Worm (Caenorhabditis elegans): ENCODE measurements around the gene mre-11.

mre-11 gene

DNA sequence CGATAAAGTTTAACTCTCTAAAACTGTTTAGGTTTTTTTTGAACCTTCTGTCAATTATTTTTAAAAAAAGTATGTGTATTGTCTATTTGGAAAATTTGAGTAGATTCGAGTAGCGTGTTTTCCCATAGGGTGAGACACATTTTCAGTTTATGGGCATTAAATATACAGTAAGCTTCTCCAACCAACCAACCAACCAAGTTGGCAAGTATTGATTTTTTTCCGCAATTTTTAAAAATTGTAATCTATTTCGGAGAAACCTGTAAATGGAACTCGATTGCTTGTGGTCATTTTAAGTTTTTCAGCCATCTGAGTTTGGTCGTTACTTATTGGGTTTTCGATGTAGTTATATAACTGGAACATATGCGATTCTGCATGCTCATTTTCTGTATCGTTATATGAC is 8.4 kb upstream of the mre-11 start, which contains the start of gene srj-21:
TSS of gene srj-21 (plus strand) at position 301 of the 400 bp plus-strand sequence.
- TF ChIP-seq aly-1 (tag; optimal IDR thresholded peaks at IDR 0.05), result no peak
- TF ChIP-seq scrt-1 (GFP tag; IDR thresholded peaks at IDR 0.05), result no peak
- no peak for TF ChIP-seq pes-1 (GFP tag; IDR thresholded peaks at IDR 0.05)
- TF ChIP-seq ceh-13 (GFP tag; optimal IDR thresholded peaks at IDR 0.05), result no peak
- TF ChIP-seq sea-1 (GFP tag; conservative IDR thresholded peaks at IDR 0.05), result no peak
- TF ChIP-seq hmg-4 (GFP tag; optimal IDR thresholded peaks at IDR 0.05), result no peak
- TF ChIP-seq tbx-37 (GFP tag; conservative IDR thresholded peaks at IDR 0.05), result no peak
- no peak for TF ChIP-seq B0310.2 (tag; optimal IDR thresholded peaks at IDR 0.05)
- no peak for TF ChIP-seq ets-7 (tag; optimal IDR thresholded peaks at IDR 0.05)
- no peak for TF ChIP-seq tbx-11 (GFP tag; IDR thresholded peaks at IDR 0.05)

DNA sequence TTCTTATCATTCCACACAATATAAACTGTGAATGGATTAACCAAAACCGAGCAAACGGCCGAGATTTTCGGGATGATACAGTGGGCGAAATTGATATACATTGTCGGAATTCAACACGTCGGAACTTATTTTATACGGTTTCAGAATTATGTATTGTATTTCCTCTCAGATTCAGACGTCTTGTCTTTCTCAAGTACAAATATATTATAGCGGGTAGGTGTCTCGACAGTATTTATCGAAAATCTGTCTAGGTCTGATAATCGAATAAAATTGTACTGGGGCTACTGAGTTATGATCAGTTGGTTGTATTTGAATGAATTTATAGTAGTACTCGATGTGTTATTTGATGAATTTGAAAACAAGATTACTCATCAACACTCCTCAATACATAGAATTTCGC is 7.0 kb upstream of the mre-11 start, which contains the start of gene srj-22:
TSS of gene srj-22 (minus strand) at position 101 of the 400 bp plus-strand sequence.
- TF ChIP-seq F13C5.2 (tag; optimal IDR thresholded peaks at IDR 0.05), result no peak

DNA sequence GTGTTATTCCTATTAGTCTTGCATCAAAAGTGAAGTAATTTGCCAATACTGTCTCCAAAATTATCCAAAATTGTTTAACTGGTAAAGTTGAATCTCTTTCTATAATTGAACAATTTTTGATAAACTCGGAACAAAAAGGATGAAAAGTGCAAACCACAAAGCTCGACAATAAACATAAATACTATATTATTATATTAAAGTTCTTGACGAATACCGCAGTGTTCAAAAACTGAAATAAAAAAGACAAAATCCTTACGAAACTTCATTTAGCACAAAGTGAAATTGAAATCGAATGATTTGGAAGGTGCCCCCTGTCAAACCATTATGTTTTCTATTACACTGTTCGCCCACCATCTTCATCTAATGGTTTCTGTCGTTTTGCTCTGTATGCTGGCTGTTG is 4.7 kb upstream of the mre-11 start, which contains the start of gene ZC302.3:
TSS of gene ZC302.3 (minus strand) at position 101 of the 400 bp plus-strand sequence.
- TF ChIP-seq tbx-11 (GFP tag; IDR thresholded peaks at IDR 0.05) (no peak), tra-4 (tag; optimal IDR thresholded peaks at IDR 0.05) (no peak), hmbx-1 (tag; optimal IDR thresholded peaks at IDR 0.05) (no peak), ceh-13 (GFP tag; optimal IDR thresholded peaks at IDR 0.05) (no peak), flt-1 (GFP tag; IDR thresholded peaks at IDR 0.05) (no peak), scrt-1 (GFP tag; IDR thresholded peaks at IDR 0.05) (no peak), hnd-1 (tag; optimal IDR thresholded peaks at IDR 0.05) (no peak), hmg-4 (GFP tag; optimal IDR thresholded peaks at IDR 0.05) (no peak), aly-1 (tag; optimal IDR thresholded peaks at IDR 0.05) (no peak), sea-1 (GFP tag; conservative IDR thresholded peaks at IDR 0.05) (no peak), ceh-36 (tag; optimal IDR thresholded peaks at IDR 0.05) (no peak), F13C5.2 (tag; optimal IDR thresholded peaks at IDR 0.05) (no peak), ets-7 (tag; optimal IDR thresholded peaks at IDR 0.05) (no peak), B0310.2 (tag; optimal IDR thresholded peaks at IDR 0.05) (no peak), tbx-37 (GFP tag; conservative IDR thresholded peaks at IDR 0.05) (no peak), ama-1 (optimal IDR thresholded peaks at IDR 0.05) (no peak), pes-1 (GFP tag; IDR thresholded peaks at IDR 0.05) (no peak)

DNA sequence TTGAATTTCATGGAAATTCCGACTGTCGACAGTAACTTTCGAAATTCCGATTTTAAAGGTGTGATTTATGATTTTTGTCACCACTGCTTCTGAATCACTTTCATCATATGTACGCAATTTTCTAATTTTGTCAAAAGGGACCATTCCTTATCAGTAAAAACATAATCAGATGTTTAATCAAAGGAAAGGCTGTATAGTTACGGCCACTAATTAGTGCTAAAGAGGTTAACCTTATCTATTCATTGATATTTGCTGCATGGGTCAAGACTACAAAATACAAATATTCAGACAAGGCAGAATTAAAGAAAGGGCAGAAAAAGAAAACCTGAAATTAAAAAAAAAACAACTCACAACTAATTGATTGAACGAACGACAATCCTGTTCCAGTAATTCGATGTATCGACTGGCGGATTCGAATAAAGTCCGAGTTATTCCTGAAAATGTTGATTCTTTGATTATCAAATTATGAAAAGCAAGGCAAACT is 4.6 kb downstream of the mre-11 start, which contains the start of gene T28B11.1:
TSS of gene T28B11.1 (minus strand) at position 434 of the 484 bp plus-strand sequence.
- no peak for TF ChIP-seq F13C5.2 (tag; optimal IDR thresholded peaks at IDR 0.05)
- no peak for TF ChIP-seq ama-1 (optimal IDR thresholded peaks at IDR 0.05)
- TF ChIP-seq ets-7 (tag; optimal IDR thresholded peaks at IDR 0.05), result no peak
- no peak for TF ChIP-seq flt-1 (GFP tag; IDR thresholded peaks at IDR 0.05)
- no peak for TF ChIP-seq B0310.2 (tag; optimal IDR thresholded peaks at IDR 0.05)
- no peak for TF ChIP-seq sea-1 (GFP tag; conservative IDR thresholded peaks at IDR 0.05)
- no peak for TF ChIP-seq aly-1 (tag; optimal IDR thresholded peaks at IDR 0.05)
- no peak for TF ChIP-seq tbx-11 (GFP tag; IDR thresholded peaks at IDR 0.05)

DNA sequence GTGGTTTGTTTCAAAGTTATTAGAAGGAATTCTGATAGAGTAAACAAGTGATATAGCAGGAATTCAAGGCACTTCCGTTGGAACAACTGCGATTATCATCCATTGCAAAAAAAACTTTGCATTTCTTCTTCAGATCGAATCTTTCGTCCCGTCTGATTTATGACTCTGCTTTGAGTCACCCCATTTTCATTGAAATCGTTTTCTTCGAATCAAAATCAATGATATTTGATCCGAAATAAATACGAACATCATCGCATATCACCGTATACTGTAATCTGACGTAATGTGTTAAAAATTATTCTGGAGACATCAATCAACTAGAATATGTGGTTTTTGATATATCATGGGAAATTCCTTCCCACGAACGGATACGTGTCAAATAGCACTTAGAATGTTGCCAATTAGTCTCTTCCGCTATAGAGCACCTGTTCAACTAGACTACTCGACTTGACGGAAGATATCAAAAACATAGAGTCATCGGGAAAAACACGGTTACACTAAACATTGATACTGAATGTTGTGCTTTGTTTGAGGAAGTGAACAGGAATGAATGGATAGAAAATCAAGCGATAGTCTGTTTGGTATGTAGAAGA is 5.7 kb downstream of the mre-11 start:
- no peak for TF ChIP-seq ets-7 (tag; optimal IDR thresholded peaks at IDR 0.05)
- TF ChIP-seq F13C5.2 (tag; optimal IDR thresholded peaks at IDR 0.05), result no peak
- TF ChIP-seq hmg-4 (GFP tag; optimal IDR thresholded peaks at IDR 0.05), result no peak
- TF ChIP-seq tbx-11 (GFP tag; IDR thresholded peaks at IDR 0.05), result no peak
- no peak for TF ChIP-seq ama-1 (optimal IDR thresholded peaks at IDR 0.05)
- no peak for TF ChIP-seq tbx-37 (GFP tag; conservative IDR thresholded peaks at IDR 0.05)
- TF ChIP-seq pes-1 (GFP tag; IDR thresholded peaks at IDR 0.05), result no peak
- no peak for TF ChIP-seq aly-1 (tag; optimal IDR thresholded peaks at IDR 0.05)
- no peak for TF ChIP-seq tra-4 (tag; optimal IDR thresholded peaks at IDR 0.05)
- TF ChIP-seq hnd-1 (tag; optimal IDR thresholded peaks at IDR 0.05), result no peak
- no peak for TF ChIP-seq scrt-1 (GFP tag; IDR thresholded peaks at IDR 0.05)
- no peak for TF ChIP-seq B0310.2 (tag; optimal IDR thresholded peaks at IDR 0.05)

DNA sequence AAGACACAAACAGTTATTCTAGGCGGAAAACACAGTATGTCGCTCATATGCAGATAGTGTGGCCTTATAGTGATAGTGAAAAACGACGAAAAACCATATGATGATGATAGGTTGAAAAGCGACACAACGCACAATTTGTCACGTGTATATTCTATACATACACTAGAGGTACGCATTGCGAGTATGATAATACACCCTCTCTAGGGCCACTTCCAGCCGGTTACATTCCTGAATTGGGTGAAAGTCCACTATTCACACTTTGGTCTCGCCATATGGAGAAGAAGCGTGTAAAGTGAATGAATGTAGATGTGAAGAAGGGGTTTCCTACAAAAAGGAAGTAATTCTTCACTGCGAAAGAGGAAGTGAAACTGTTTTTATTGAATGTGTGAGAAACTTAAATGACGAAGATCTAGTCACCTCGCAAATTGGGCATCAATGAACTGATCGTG is 7.2 kb downstream of the mre-11 start:
- TF ChIP-seq hmg-4 (GFP tag; optimal IDR thresholded peaks at IDR 0.05) (no peak), tbx-37 (GFP tag; conservative IDR thresholded peaks at IDR 0.05) (no peak), flt-1 (GFP tag; IDR thresholded peaks at IDR 0.05) (no peak), hmbx-1 (tag; optimal IDR thresholded peaks at IDR 0.05) (no peak), tbx-11 (GFP tag; IDR thresholded peaks at IDR 0.05) (no peak), F13C5.2 (tag; optimal IDR thresholded peaks at IDR 0.05) (no peak), ceh-36 (tag; optimal IDR thresholded peaks at IDR 0.05) (no peak), scrt-1 (GFP tag; IDR thresholded peaks at IDR 0.05) (no peak), aly-1 (tag; optimal IDR thresholded peaks at IDR 0.05) (no peak), B0310.2 (tag; optimal IDR thresholded peaks at IDR 0.05) (no peak), ets-7 (tag; optimal IDR thresholded peaks at IDR 0.05) (no peak), sea-1 (GFP tag; conservative IDR thresholded peaks at IDR 0.05) (no peak), ama-1 (optimal IDR thresholded peaks at IDR 0.05) (no peak), tra-4 (tag; optimal IDR thresholded peaks at IDR 0.05) (no peak), hnd-1 (tag; optimal IDR thresholded peaks at IDR 0.05) (no peak), pes-1 (GFP tag; IDR thresholded peaks at IDR 0.05) (no peak), ceh-13 (GFP tag; optimal IDR thresholded peaks at IDR 0.05) (no peak)

DNA sequence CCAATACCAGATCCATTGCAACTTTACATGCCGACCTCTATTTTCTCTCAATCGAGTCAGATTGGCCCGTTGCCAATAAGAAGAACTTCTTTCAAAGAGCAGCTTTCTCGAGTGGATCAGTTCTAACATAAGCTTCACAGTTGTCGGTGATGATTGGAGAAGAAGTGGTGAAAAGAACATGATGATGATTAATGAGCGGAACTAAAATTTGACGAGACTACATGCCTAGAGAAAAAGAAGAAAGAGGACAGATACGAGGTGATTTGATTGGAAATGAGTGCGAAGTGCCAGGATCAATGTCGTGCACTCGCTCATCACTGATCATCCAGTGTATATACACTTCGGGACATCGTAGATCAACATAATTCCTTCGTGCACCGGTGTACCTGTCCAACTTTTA is 9.0 kb downstream of the mre-11 start:
- no peak for TF ChIP-seq scrt-1 (GFP tag; IDR thresholded peaks at IDR 0.05)
- TF ChIP-seq B0310.2 (tag; optimal IDR thresholded peaks at IDR 0.05), result no peak
- TF ChIP-seq hmbx-1 (tag; optimal IDR thresholded peaks at IDR 0.05), result no peak
- TF ChIP-seq hnd-1 (tag; optimal IDR thresholded peaks at IDR 0.05), result no peak
- no peak for TF ChIP-seq ceh-13 (GFP tag; optimal IDR thresholded peaks at IDR 0.05)
- no peak for TF ChIP-seq tbx-37 (GFP tag; conservative IDR thresholded peaks at IDR 0.05)

DNA sequence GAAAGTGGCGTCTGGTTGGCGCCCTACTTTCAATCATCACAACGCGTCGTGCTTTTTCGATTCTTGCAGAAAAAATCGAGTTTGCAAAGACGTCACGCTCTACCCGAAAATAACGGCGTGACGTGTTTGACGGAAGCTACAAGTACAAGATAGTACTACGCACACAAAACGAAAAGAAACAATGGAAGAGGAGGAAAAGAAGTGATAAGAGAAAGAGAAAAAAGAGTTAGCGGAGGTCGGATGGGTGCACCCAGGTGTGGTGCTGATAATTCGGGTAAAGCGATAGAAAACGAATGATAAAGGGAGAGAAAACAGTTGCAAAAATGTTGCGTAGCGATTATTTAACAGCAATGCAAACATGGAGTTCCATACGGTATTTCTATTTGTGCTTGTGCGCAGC is 10.0 kb downstream of the mre-11 start:
- no peak for TF ChIP-seq sea-1 (GFP tag; conservative IDR thresholded peaks at IDR 0.05)
- no peak for TF ChIP-seq ama-1 (optimal IDR thresholded peaks at IDR 0.05)
- TF ChIP-seq ets-7 (tag; optimal IDR thresholded peaks at IDR 0.05), result no peak
- no peak for TF ChIP-seq tbx-37 (GFP tag; conservative IDR thresholded peaks at IDR 0.05)
- TF ChIP-seq aly-1 (tag; optimal IDR thresholded peaks at IDR 0.05), result no peak
- no peak for TF ChIP-seq scrt-1 (GFP tag; IDR thresholded peaks at IDR 0.05)
- no peak for TF ChIP-seq ceh-13 (GFP tag; optimal IDR thresholded peaks at IDR 0.05)
- no peak for TF ChIP-seq F13C5.2 (tag; optimal IDR thresholded peaks at IDR 0.05)
- TF ChIP-seq hmbx-1 (tag; optimal IDR thresholded peaks at IDR 0.05), result no peak
- no peak for TF ChIP-seq B0310.2 (tag; optimal IDR thresholded peaks at IDR 0.05)
- no peak for TF ChIP-seq pes-1 (GFP tag; IDR thresholded peaks at IDR 0.05)
- TF ChIP-seq hnd-1 (tag; optimal IDR thresholded peaks at IDR 0.05), result no peak
- no peak for TF ChIP-seq hmg-4 (GFP tag; optimal IDR thresholded peaks at IDR 0.05)
- no peak for TF ChIP-seq tbx-11 (GFP tag; IDR thresholded peaks at IDR 0.05)
